Worm (Caenorhabditis elegans): ENCODE measurements around the gene sur-7.
A peak's percentile ranks its signal among the peaks of the same experiment; 100 is the strongest.

sur-7 gene

DNA sequence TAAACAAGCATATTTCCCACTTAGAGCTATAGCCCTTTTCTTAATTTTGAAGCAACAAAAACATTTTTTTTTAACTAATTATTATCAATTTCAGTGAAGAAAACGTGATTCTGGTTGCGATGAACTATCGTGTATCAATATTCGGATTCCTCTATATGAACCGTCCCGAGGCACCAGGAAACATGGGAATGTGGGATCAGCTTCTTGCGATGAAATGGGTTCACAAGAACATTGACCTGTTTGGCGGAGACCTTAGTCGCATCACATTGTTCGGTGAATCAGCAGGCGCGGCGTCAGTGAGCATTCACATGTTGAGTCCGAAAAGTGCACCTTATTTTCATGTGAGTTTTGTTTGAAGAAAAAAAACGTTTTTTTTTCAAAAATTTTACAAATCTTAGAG is 7.4 kb upstream of the sur-7 start:
- TF ChIP-seq hmbx-1 (tag; optimal IDR thresholded peaks at IDR 0.05) (no peak), ceh-13 (GFP tag; optimal IDR thresholded peaks at IDR 0.05) (no peak), pes-1 (GFP tag; IDR thresholded peaks at IDR 0.05) (no peak), ama-1 (optimal IDR thresholded peaks at IDR 0.05) (no peak), aly-1 (tag; optimal IDR thresholded peaks at IDR 0.05) (no peak)

DNA sequence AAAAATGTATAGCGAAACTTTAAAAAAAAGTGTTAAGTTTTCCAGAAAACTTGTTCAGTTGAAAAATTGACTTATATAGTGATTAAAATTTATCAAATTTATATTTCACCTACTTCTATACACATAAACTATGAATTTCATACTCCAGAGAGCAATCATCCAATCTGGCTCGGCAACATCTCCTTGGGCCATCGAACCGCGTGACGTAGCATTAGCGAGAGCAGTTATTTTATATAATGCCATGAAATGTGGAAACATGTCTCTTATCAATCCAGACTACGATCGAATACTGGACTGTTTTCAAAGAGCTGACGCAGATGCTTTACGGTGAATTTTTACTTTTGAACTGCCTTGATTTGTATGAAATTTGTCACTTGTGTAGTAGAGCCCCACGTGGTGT is 6.9 kb upstream of the sur-7 start:
- TF ChIP-seq ceh-36 (tag; optimal IDR thresholded peaks at IDR 0.05) (no peak), flt-1 (GFP tag; IDR thresholded peaks at IDR 0.05) (no peak), hmg-4 (GFP tag; optimal IDR thresholded peaks at IDR 0.05) (no peak), scrt-1 (GFP tag; IDR thresholded peaks at IDR 0.05) (no peak), ceh-13 (GFP tag; optimal IDR thresholded peaks at IDR 0.05) (no peak), tbx-11 (GFP tag; IDR thresholded peaks at IDR 0.05) (no peak), ets-7 (tag; optimal IDR thresholded peaks at IDR 0.05) (no peak), F13C5.2 (tag; optimal IDR thresholded peaks at IDR 0.05) (no peak), tbx-37 (GFP tag; conservative IDR thresholded peaks at IDR 0.05) (no peak)

DNA sequence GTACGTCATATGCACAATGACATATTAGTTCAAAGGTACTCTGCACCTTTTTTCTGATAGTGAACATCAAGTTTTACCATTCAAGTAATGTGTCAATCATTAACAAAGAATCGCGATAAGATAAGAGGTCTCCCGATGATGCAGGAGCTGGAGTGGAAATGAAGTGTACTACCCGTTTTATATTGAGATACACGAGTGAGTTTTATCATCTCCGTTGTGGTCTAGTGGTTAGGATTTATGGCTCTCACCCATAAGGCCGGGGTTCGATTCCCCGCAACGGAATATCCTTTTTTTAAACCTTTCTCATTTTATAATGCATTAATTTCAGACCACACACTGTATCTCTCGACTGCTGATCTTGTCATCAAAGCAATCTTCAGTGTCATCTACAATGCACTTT is 1.5 kb downstream of the sur-7 start:
- TF ChIP-seq ceh-13 (GFP tag; optimal IDR thresholded peaks at IDR 0.05) (no peak), scrt-1 (GFP tag; IDR thresholded peaks at IDR 0.05) (0 out of 2 replicates have a peak, but pooled peaks have one; percentile 23), tbx-37 (GFP tag; conservative IDR thresholded peaks at IDR 0.05) (no peak), tbx-11 (GFP tag; IDR thresholded peaks at IDR 0.05) (peak; percentile 47; the same call in 1 of the 2 replicates), B0310.2 (tag; optimal IDR thresholded peaks at IDR 0.05) (no peak), ceh-36 (tag; optimal IDR thresholded peaks at IDR 0.05) (no peak), ama-1 (optimal IDR thresholded peaks at IDR 0.05) (no peak), sea-1 (GFP tag; conservative IDR thresholded peaks at IDR 0.05) (peak; percentile 41; the same call in 1 of the 2 replicates), hmbx-1 (tag; optimal IDR thresholded peaks at IDR 0.05) (no peak), pes-1 (GFP tag; IDR thresholded peaks at IDR 0.05) (peak; percentile 52), flt-1 (GFP tag; IDR thresholded peaks at IDR 0.05) (peak; percentile 34; the same call in 1 of the 2 replicates), hmg-4 (GFP tag; optimal IDR thresholded peaks at IDR 0.05) (no peak), ets-7 (tag; optimal IDR thresholded peaks at IDR 0.05) (no peak), aly-1 (tag; optimal IDR thresholded peaks at IDR 0.05) (peak; percentile 17), hnd-1 (tag; optimal IDR thresholded peaks at IDR 0.05) (peak; percentile 20), F13C5.2 (tag; optimal IDR thresholded peaks at IDR 0.05) (no peak), tra-4 (tag; optimal IDR thresholded peaks at IDR 0.05) (no peak)

DNA sequence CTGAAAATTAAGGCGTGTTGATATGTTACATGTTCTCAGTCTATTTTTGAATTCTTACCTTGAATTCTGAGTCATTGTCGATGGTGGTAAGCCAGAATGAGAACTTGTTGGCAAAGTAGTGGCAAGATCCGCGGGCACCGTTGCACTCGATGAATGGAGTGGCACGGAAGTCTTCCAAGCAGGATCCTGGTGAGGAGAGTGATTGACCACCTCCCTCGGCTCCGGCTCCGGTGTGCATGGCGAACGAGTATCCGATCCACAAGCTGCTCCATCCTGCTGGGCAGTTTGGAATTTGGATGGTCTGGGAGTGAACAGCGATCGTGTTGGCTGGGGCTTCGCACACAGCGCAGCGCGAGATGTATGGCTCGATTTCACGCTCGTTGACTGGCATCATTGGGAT is 4.7 kb downstream of the sur-7 start:
- TF ChIP-seq tra-4 (tag; optimal IDR thresholded peaks at IDR 0.05) (no peak), B0310.2 (tag; optimal IDR thresholded peaks at IDR 0.05) (no peak), sea-1 (GFP tag; conservative IDR thresholded peaks at IDR 0.05) (no peak), hnd-1 (tag; optimal IDR thresholded peaks at IDR 0.05) (no peak), ceh-36 (tag; optimal IDR thresholded peaks at IDR 0.05) (no peak), scrt-1 (GFP tag; IDR thresholded peaks at IDR 0.05) (no peak), hmbx-1 (tag; optimal IDR thresholded peaks at IDR 0.05) (no peak), aly-1 (tag; optimal IDR thresholded peaks at IDR 0.05) (no peak), ceh-13 (GFP tag; optimal IDR thresholded peaks at IDR 0.05) (no peak), ama-1 (optimal IDR thresholded peaks at IDR 0.05) (no peak), tbx-11 (GFP tag; IDR thresholded peaks at IDR 0.05) (no peak), hmg-4 (GFP tag; optimal IDR thresholded peaks at IDR 0.05) (no peak), pes-1 (GFP tag; IDR thresholded peaks at IDR 0.05) (no peak)

ce11 chrX:16381908-16382307 is 5.5 kb downstream of the sur-7 start:
- no peak for TF ChIP-seq hnd-1 (tag; optimal IDR thresholded peaks at IDR 0.05)

- TF ChIP-seq aly-1 (tag; optimal IDR thresholded peaks at IDR 0.05) (no peak), B0310.2 (tag; optimal IDR thresholded peaks at IDR 0.05) (no peak), hmbx-1 (tag; optimal IDR thresholded peaks at IDR 0.05) (no peak), tbx-11 (GFP tag; IDR thresholded peaks at IDR 0.05) (no peak), scrt-1 (GFP tag; IDR thresholded peaks at IDR 0.05) (no peak)
Observed at ce11 chrX:16383084-16383483, 6.7 kb downstream of the sur-7 start.

DNA sequence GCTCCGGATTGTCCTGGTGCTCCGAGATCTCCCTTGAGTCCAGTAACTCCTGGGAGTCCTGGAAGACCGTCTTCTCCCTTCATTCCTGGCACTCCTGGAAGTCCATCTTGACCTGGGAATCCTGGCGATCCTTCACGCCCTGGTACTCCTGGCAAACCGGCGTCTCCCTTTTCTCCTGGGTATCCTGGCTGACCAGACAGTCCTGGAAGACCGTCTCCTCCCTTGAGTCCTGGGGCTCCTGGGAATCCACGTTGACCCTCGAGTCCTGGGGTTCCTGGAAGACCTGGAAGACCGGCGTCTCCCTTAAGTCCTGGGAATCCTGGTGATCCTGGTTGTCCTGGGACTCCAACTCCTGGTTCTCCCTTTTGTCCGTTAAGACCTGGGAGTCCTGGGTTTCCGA is 7.6 kb downstream of the sur-7 start:
- TF ChIP-seq scrt-1 (GFP tag; IDR thresholded peaks at IDR 0.05) (no peak), hnd-1 (tag; optimal IDR thresholded peaks at IDR 0.05) (no peak), flt-1 (GFP tag; IDR thresholded peaks at IDR 0.05) (no peak), aly-1 (tag; optimal IDR thresholded peaks at IDR 0.05) (no peak), sea-1 (GFP tag; conservative IDR thresholded peaks at IDR 0.05) (peak; percentile 63)

DNA sequence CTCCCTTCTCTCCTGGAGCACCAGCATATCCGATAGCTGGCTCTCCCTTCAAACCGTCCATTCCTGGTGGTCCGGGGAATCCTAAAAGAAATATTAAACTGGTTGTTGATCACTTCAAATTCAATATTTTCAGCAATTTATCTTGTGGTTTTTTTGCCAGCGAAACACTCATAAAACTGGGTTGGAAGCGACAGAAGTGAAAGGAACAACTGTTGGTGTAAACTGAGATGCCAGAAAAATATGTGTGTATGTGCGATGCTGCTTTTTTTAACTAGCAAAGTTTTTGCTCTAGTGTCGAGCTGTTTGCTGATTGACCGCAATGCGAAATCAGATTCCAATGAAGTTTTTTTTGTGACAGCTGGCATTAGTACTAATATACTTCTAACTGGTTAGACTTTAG is 10.8 kb downstream of the sur-7 start:
- TF ChIP-seq tbx-37 (GFP tag; conservative IDR thresholded peaks at IDR 0.05): no peak
- no peak for TF ChIP-seq ets-7 (tag; optimal IDR thresholded peaks at IDR 0.05)
- TF ChIP-seq F13C5.2 (tag; optimal IDR thresholded peaks at IDR 0.05): no peak
- TF ChIP-seq ceh-13 (GFP tag; optimal IDR thresholded peaks at IDR 0.05): no peak
- no peak for TF ChIP-seq B0310.2 (tag; optimal IDR thresholded peaks at IDR 0.05)
- TF ChIP-seq hmbx-1 (tag; optimal IDR thresholded peaks at IDR 0.05): no peak
- no peak for TF ChIP-seq sea-1 (GFP tag; conservative IDR thresholded peaks at IDR 0.05)
- no peak for TF ChIP-seq tbx-11 (GFP tag; IDR thresholded peaks at IDR 0.05)
- no peak for TF ChIP-seq hmg-4 (GFP tag; optimal IDR thresholded peaks at IDR 0.05)
- no peak for TF ChIP-seq ama-1 (optimal IDR thresholded peaks at IDR 0.05)
- TF ChIP-seq aly-1 (tag; optimal IDR thresholded peaks at IDR 0.05): no peak
- no peak for TF ChIP-seq pes-1 (GFP tag; IDR thresholded peaks at IDR 0.05)
- no peak for TF ChIP-seq scrt-1 (GFP tag; IDR thresholded peaks at IDR 0.05)
- TF ChIP-seq ceh-36 (tag; optimal IDR thresholded peaks at IDR 0.05): no peak
